Fruit fly (Drosophila melanogaster): ENCODE data around the gene CG13630.

The CG13630 gene

DNA sequence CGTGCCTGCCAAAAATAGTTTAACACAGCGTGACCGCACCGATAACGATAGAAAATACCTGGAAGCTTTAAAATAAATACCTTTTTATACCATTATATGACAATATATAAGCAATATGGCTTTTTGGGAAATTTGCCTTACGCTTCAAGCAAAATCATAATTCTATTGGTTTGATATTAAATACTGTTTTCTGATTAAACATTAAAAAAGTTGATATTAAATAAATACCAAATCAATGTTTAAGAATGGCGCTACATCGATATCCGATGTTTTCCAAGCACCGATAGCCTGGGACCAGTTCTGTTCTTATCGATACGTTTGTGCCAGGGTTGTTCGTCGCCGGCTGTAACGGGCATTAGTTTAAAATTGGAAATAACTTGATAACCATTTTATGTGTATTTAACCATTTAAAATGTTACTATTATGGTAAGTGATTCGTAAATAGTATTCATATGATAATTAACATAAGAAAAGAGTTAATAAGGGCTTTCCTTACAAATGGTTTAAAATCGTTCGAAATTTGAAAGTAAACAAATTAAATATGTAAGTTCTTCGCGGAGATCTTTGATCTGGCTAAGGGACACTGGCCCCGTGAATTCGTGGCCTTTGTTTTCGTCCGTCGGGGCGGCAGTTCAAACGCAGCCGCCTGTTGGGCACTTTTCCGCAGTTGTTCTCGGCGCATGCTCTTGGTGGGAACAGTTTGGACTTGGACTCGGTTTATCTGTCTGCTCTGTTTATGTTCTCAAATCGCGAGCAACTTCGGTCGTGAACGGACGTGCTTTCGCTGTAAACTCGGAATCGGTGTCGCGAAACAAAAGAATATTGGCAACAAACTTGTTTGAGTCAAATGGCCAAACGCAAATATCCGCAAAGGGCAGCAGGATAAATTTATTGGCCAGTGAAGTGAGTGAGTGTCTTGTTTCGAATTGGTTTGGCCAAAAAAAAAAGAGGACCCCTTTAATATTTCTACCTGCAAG, at the start of gene CG13630, which contains the start of gene tok:
Gene CG13630, minus strand, starts transcription at position 51 of the 977 bp plus-strand sequence.
Gene tok, plus strand, starts transcription at position 384 of the 977 bp plus-strand sequence.
- TF ChIP-seq psq (optimal IDR thresholded peaks at IDR 0.05), result no peak
- TF ChIP-seq pan (optimal IDR thresholded peaks at IDR 0.05), result no peak
- TF ChIP-seq Dll (optimal IDR thresholded peaks at IDR 0.05), result no peak
- TF ChIP-seq CG8478 (optimal IDR thresholded peaks at IDR 0.05), result no peak
- TF ChIP-seq EcR (GFP tag; optimal IDR thresholded peaks at IDR 0.05), result no peak
- no peak for TF ChIP-seq usp (GFP tag; optimal IDR thresholded peaks at IDR 0.05)

DNA sequence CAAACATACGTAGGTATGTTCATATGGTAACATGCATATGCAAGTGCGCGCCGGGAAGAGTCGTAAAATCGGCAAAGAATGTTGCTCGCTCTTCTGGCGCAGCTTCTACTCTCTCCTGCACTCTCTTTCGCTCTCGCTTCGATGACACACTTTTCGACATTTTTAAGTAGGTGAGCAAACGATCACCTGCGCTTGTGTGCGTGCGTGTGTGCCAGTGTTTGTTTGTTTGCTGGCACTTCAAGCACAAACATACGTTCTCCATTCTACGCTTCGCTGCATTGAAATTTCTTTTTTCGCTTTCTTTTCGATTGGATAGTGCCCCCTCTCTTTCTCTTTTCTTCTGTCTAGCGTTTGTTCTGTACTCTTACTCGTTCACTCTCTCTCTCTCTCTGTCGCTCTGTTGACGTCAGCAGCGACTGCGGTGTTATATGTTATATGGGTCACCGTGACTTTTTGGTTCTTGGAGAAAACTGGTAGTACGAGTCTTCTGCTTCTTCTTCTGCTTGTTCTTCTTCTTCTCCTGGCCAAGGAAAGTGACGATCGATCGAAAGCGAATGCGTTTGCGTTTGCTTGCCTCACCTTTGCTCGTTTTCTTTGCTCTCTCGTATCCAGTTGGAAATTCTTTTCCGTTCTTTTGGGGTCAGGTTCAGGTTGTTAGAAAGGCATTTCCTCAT, 48.6 kb upstream of the CG13630 start:
- TF ChIP-seq CG8478 (optimal IDR thresholded peaks at IDR 0.05) (no peak), EcR (GFP tag; optimal IDR thresholded peaks at IDR 0.05) (no peak), psq (optimal IDR thresholded peaks at IDR 0.05) (no peak), Dll (optimal IDR thresholded peaks at IDR 0.05) (peak; percentile 76)

DNA sequence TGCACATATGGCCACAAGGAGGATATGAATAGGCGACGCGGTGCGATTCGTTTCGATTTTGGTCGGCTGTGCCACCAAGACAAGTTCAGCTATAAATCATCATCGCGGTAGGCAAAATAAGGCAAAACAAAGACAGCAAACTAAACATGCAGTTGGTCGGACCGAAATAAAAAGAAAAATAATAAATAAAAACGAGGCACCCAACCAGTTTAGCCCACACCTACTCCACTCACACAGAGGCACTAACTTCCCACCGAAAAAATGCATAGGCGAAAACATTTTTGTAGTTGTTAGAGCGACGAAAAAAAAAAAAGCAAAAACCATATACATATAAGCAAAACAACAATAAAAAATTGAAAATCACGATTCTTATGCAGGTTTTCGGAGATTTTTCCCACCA, 47.5 kb upstream of the CG13630 start:
- TF ChIP-seq psq (optimal IDR thresholded peaks at IDR 0.05) (no peak), EcR (GFP tag; optimal IDR thresholded peaks at IDR 0.05) (no peak), pan (optimal IDR thresholded peaks at IDR 0.05) (no peak), CG8478 (optimal IDR thresholded peaks at IDR 0.05) (no peak), Dll (optimal IDR thresholded peaks at IDR 0.05) (no peak), usp (GFP tag; optimal IDR thresholded peaks at IDR 0.05) (no peak)

DNA sequence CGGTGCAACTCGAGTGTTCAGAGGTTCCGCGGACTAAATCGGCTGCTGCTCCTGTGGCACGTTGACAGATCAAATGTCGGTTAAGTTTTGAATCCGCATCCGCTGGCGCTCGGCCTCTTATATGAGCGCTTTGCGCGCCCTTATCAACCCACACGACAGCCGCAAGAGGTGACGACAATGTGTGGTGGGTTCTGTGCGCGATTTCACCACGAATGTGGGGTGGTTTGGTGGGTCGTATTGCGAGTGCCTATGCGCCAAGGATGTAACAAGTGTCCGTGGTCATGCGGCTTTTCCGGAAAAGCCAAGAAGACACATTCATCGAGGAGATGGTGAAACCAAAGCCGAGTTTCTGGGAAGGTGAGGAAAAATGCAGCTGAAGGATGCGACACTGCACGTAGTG, 45.8 kb upstream of the CG13630 start, which contains the start of gene AstA:
Gene AstA, minus strand, starts transcription at position 101 of the 400 bp plus-strand sequence.
- TF ChIP-seq Dll (optimal IDR thresholded peaks at IDR 0.05) (no peak), usp (GFP tag; optimal IDR thresholded peaks at IDR 0.05) (no peak), CG8478 (optimal IDR thresholded peaks at IDR 0.05) (no peak), pan (optimal IDR thresholded peaks at IDR 0.05) (no peak), EcR (GFP tag; optimal IDR thresholded peaks at IDR 0.05) (no peak), psq (optimal IDR thresholded peaks at IDR 0.05) (no peak)

dm6 chr3R:24753561-24754027, 34.4 kb upstream of the CG13630 start, which contains the start of gene asp:
Gene asp, plus strand, starts transcription at chr3R:24753849.
- TF ChIP-seq psq (optimal IDR thresholded peaks at IDR 0.05) (no peak), CG8478 (optimal IDR thresholded peaks at IDR 0.05) (no peak), usp (GFP tag; optimal IDR thresholded peaks at IDR 0.05) (no peak), EcR (GFP tag; optimal IDR thresholded peaks at IDR 0.05) (no peak), Dll (optimal IDR thresholded peaks at IDR 0.05) (no peak), pan (optimal IDR thresholded peaks at IDR 0.05) (no peak)

dm6 chr3R:24749055-24749992, 30.2 kb upstream of the CG13630 start, which contains the start of gene tld:
Gene tld, plus strand, starts transcription at chr3R:24749731.
- TF ChIP-seq psq (optimal IDR thresholded peaks at IDR 0.05) (no peak), usp (GFP tag; optimal IDR thresholded peaks at IDR 0.05) (no peak), Dll (optimal IDR thresholded peaks at IDR 0.05) (no peak), EcR (GFP tag; optimal IDR thresholded peaks at IDR 0.05) (no peak), pan (optimal IDR thresholded peaks at IDR 0.05) (no peak)

dm6 chr3R:24727038-24727437, 7.9 kb upstream of the CG13630 start:
- TF ChIP-seq usp (GFP tag; optimal IDR thresholded peaks at IDR 0.05) (no peak), pan (optimal IDR thresholded peaks at IDR 0.05) (no peak), EcR (GFP tag; optimal IDR thresholded peaks at IDR 0.05) (no peak), Dll (optimal IDR thresholded peaks at IDR 0.05) (no peak), CG8478 (optimal IDR thresholded peaks at IDR 0.05) (no peak), psq (optimal IDR thresholded peaks at IDR 0.05) (no peak)

dm6 chr3R:24726347-24726891, 7.3 kb upstream of the CG13630 start:
- no peak for TF ChIP-seq EcR (GFP tag; optimal IDR thresholded peaks at IDR 0.05)
- TF ChIP-seq psq (optimal IDR thresholded peaks at IDR 0.05), result no peak

DNA sequence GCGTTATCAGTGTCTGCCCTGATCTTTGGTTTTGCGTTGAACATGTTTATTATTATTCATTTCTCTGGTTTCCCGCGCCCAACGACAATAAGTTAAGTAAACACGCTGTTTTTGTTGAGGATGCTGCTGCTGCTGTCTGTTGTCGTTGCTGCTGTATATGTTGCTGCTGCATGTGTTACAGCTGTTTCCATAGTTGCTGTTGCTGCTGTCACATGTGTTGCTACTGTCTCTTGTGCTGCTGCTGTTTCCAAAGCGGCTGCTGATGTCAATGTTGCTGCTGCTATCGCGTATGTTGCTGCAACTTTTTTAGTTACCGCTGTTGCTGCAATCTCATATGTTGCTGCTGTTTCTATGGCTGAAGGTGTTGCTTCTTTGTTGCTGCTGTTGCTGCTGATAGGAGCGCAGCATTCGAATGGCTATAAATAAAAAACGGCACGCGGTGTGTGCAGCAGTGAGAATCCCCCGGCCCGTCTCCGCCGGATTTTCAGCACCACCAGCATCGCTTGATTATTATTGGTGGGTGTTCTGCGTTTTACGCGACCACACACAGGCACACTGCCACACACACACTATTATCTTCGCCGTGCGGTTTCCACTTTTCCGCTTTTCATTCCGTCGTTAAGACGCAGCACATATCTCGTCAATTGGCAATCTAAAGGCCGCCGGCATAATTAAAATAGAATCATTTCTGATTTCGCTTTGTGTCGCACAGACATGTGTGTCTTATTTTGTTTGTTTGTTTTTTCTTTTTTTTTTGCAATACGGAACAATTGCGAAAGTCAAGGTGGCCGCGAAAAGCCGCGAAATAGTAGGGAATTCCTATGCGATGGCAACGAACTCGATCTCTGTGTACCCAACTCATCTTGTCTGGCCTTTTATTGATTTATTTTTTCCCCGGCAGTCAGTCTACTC, 1.6 kb upstream of the CG13630 start:
- TF ChIP-seq CG8478 (optimal IDR thresholded peaks at IDR 0.05), result no peak
- no peak for TF ChIP-seq pan (optimal IDR thresholded peaks at IDR 0.05)
- TF ChIP-seq psq (optimal IDR thresholded peaks at IDR 0.05), result no peak
- no peak for TF ChIP-seq Dll (optimal IDR thresholded peaks at IDR 0.05)
- no peak for TF ChIP-seq usp (GFP tag; optimal IDR thresholded peaks at IDR 0.05)

dm6 chr3R:24717289-24717688, 1.9 kb downstream of the CG13630 start, which contains the start of gene Polr2L:
Gene Polr2L, plus strand, starts transcription at chr3R:24717511.
- no peak for TF ChIP-seq Dll (optimal IDR thresholded peaks at IDR 0.05)
- no peak for TF ChIP-seq EcR (GFP tag; optimal IDR thresholded peaks at IDR 0.05)
- TF ChIP-seq psq (optimal IDR thresholded peaks at IDR 0.05), result no peak
- TF ChIP-seq usp (GFP tag; optimal IDR thresholded peaks at IDR 0.05), result no peak
- TF ChIP-seq pan (optimal IDR thresholded peaks at IDR 0.05), result no peak
- TF ChIP-seq CG8478 (optimal IDR thresholded peaks at IDR 0.05), result no peak
